Worm (Caenorhabditis elegans): ENCODE data around the gene acr-18.
A peak's percentile ranks its signal among the peaks of the same experiment; 100 is the strongest.

The acr-18 gene

DNA sequence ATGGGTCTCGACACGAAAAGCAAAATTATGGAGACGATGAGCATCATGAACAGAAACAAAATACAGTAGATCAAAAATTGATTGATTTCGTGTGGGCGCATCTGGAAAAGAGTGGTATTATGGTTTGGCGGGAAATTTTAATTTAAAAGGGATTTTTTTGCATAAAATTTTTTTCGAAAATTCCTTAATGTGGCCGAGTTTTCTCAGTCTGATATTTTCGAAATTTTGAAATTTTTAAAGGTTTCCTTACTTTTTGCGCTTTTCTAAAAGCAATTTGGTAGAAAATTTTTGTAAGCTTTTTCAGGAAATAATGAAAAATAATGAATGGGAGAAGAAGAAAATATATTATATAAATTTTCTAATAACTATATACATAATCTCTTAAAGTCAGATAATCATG is 25.1 kb downstream of the acr-18 start, which contains the start of gene F21A3.2:
TSS of gene F21A3.2 (minus strand) at position 101 of the 400 bp plus-strand sequence.
- TF ChIP-seq lsy-2 (tag; optimal IDR thresholded peaks at IDR 0.05), result no peak
- TF ChIP-seq nhr-25 (tag; optimal IDR thresholded peaks at IDR 0.05), result no peak
- TF ChIP-seq Y55F3AM.14 (GFP tag; optimal IDR thresholded peaks at IDR 0.05), result no peak
- no peak for TF ChIP-seq ztf-4 (tag; optimal IDR thresholded peaks at IDR 0.05)
- TF ChIP-seq gmeb-1 (tag; optimal IDR thresholded peaks at IDR 0.05), result no peak
- no peak for TF ChIP-seq elt-1 (tag; optimal IDR thresholded peaks at IDR 0.05)
- no peak for TF ChIP-seq fos-1 (tag; optimal IDR thresholded peaks at IDR 0.05)
- no peak for TF ChIP-seq C34F6.9 (tag; optimal IDR thresholded peaks at IDR 0.05)
- TF ChIP-seq unc-55 (GFP tag; optimal IDR thresholded peaks at IDR 0.05), result no peak

DNA sequence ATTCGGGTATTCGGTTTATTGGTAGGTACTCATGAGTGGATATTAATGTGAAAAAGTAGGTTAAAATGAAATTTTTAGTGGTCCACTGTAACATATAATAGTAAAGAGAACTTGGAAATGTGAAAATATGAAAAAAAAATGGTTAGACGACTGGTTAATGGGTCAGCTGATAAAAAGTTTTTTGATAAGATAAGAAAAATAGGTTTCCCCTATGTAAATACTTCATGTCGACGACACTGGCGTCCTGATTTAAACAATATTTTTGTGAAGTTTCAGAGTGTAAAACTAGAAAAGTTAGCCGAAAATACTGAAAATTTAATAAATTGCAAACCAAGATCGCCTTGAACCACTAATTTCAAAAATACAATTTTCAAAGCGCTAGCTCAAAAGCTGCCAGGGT is 25.9 kb downstream of the acr-18 start, which contains the start of gene F21A3.11:
TSS of gene F21A3.11 (minus strand) at position 117 of the 400 bp plus-strand sequence.
- TF ChIP-seq ztf-4 (tag; optimal IDR thresholded peaks at IDR 0.05) (no peak), fos-1 (tag; optimal IDR thresholded peaks at IDR 0.05) (peak; percentile 49)

DNA sequence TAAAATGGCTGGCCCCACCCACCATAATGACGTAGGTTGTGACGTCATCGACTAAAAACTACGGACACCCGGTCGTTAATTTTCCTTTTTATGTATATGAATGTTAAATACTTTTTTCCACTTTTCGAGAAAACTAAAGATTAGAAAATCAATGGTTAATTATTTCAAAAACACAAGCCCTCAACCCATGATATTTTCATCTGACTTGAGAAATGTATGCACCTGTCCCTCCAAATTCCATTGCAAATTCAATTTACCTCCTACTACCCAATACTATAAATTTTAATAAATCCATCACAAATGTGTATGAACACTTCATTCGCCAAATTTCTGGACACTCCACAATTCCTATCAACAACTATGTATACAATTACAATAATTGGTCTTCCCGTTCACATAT is 29.9 kb downstream of the acr-18 start, which contains the start of gene srh-276:
TSS of gene srh-276 (plus strand) at position 301 of the 400 bp plus-strand sequence.
- TF ChIP-seq fos-1 (tag; optimal IDR thresholded peaks at IDR 0.05) (no peak), mdl-1 (tag; optimal IDR thresholded peaks at IDR 0.05) (no peak), sma-3 (GFP tag; optimal IDR thresholded peaks at IDR 0.05) (no peak), mbf-1 (tag; optimal IDR thresholded peaks at IDR 0.05) (no peak)

- no peak for TF ChIP-seq mab-5 (tag; optimal IDR thresholded peaks at IDR 0.05)
- no peak for TF ChIP-seq ceh-82 (tag; optimal IDR thresholded peaks at IDR 0.05)
- TF ChIP-seq elt-1 (tag; optimal IDR thresholded peaks at IDR 0.05), result no peak
- TF ChIP-seq nhr-77 (tag; optimal IDR thresholded peaks at IDR 0.05), result no peak
- TF ChIP-seq lin-39 (tag; optimal IDR thresholded peaks at IDR 0.05), result no peak
- TF ChIP-seq nhr-23 (tag; optimal IDR thresholded peaks at IDR 0.05), result no peak
- no peak for TF ChIP-seq nhr-25 (tag; optimal IDR thresholded peaks at IDR 0.05)
- no peak for TF ChIP-seq F13H6.1 (tag; optimal IDR thresholded peaks at IDR 0.05)
- TF ChIP-seq R02D3.7 (tag; optimal IDR thresholded peaks at IDR 0.05), result no peak
- TF ChIP-seq dmd-4 (tag; optimal IDR thresholded peaks at IDR 0.05), result no peak
- TF ChIP-seq mbf-1 (tag; optimal IDR thresholded peaks at IDR 0.05), result no peak
- no peak for TF ChIP-seq lin-13 (GFP tag; optimal IDR thresholded peaks at IDR 0.05)
- no peak for TF ChIP-seq unc-55 (GFP tag; optimal IDR thresholded peaks at IDR 0.05)
These were observed 37.0 kb downstream of the acr-18 start, which contains the start of gene lgc-31 for ce11 chrV:15521920-15522319. Gene lgc-31 (minus strand): TSS chrV:15522020.

- no peak for TF ChIP-seq blmp-1 (tag; optimal IDR thresholded peaks at IDR 0.05; ENCODE audit: insufficient read depth)
- no peak for TF ChIP-seq nhr-23 (tag; optimal IDR thresholded peaks at IDR 0.05)
- no peak for TF ChIP-seq snpc-4 (tag; optimal IDR thresholded peaks at IDR 0.05)
- no peak for TF ChIP-seq C34F6.9 (tag; optimal IDR thresholded peaks at IDR 0.05)
- TF ChIP-seq nhr-237 (tag; optimal IDR thresholded peaks at IDR 0.05), result no peak
- TF ChIP-seq ceh-16 (tag; optimal IDR thresholded peaks at IDR 0.05), result no peak
- TF ChIP-seq ama-1 (optimal IDR thresholded peaks at IDR 0.05), result no peak
- TF ChIP-seq gmeb-1 (tag; optimal IDR thresholded peaks at IDR 0.05), result no peak
- TF ChIP-seq skn-1 (tag; optimal IDR thresholded peaks at IDR 0.05), result no peak
- TF ChIP-seq lsy-2 (tag; optimal IDR thresholded peaks at IDR 0.05), result peak in 1 of 2 experiments; percentile 29
- TF ChIP-seq zag-1 (tag; optimal IDR thresholded peaks at IDR 0.05), result peak; percentile 20
- TF ChIP-seq mab-5 (tag; optimal IDR thresholded peaks at IDR 0.05), result peak; percentile 60
- no peak for TF ChIP-seq ceh-82 (tag; optimal IDR thresholded peaks at IDR 0.05)
- TF ChIP-seq nhr-10 (tag; optimal IDR thresholded peaks at IDR 0.05), result no peak
- no peak for TF ChIP-seq ztf-1 (GFP tag; conservative IDR thresholded peaks at IDR 0.05)
- TF ChIP-seq unc-62 (GFP tag; optimal IDR thresholded peaks at IDR 0.05), result no peak
- TF ChIP-seq peb-1 (tag; optimal IDR thresholded peaks at IDR 0.05), result no peak
These were observed 38.5 kb downstream of the acr-18 start for ce11 chrV:15520398-15520797.

ce11 chrV:15519845-15520244 is 39.1 kb downstream of the acr-18 start:
- no peak for TF ChIP-seq fos-1 (tag; optimal IDR thresholded peaks at IDR 0.05)
